Worm (Caenorhabditis elegans): ENCODE measurements around the gene fbxb-107.

- TF ChIP-seq skn-1 (tag; optimal IDR thresholded peaks at IDR 0.05) (no peak), ama-1 (optimal IDR thresholded peaks at IDR 0.05) (no peak), unc-55 (GFP tag; optimal IDR thresholded peaks at IDR 0.05) (no peak), unc-62 (GFP tag; optimal IDR thresholded peaks at IDR 0.05) (no peak), nhr-77 (tag; optimal IDR thresholded peaks at IDR 0.05) (no peak), sem-4 (tag; optimal IDR thresholded peaks at IDR 0.05) (no peak), nhr-129 (tag; optimal IDR thresholded peaks at IDR 0.05) (no peak), aly-2 (tag; optimal IDR thresholded peaks at IDR 0.05) (no peak), zag-1 (tag; optimal IDR thresholded peaks at IDR 0.05) (no peak), snpc-4 (tag; optimal IDR thresholded peaks at IDR 0.05) (no peak), ceh-82 (tag; optimal IDR thresholded peaks at IDR 0.05) (no peak), nhr-237 (tag; optimal IDR thresholded peaks at IDR 0.05) (no peak), lin-13 (GFP tag; optimal IDR thresholded peaks at IDR 0.05) (no peak)
Observed at ce11 chrII:2710919-2711318, 47.7 kb upstream of the fbxb-107 start, which contains the start of gene T05A8.2.
